Worm (Caenorhabditis elegans) whole organism, L2 larva: ENCODE results near the gene Y54G2A.16.

Experiments
- F13H6.1 ChIP-seq: sonication (generic microtip); optimal IDR thresholded peaks from 2 replicates; lab custom pipeline; 2016; ENCODE audit warnings: missing genetic modification characterization, missing compliant biosample characterization
- R02D3.7 ChIP-seq: fragments of 150-350 bp; optimal IDR thresholded peaks from 2 replicates; lab custom pipeline; 2014; ENCODE audit warnings: missing biosample characterization, missing genetic modification characterization
- Y55F3AM.14 ChIP-seq: fragments of 200-800 bp; sonication (Bioruptor generic); optimal IDR thresholded peaks from 2 replicates; lab custom pipeline; 2018; ENCODE audit warnings: mild to moderate bottlenecking, missing genetic modification characterization, missing compliant biosample characterization
- elt-1 ChIP-seq: fragments of 150-350 bp; optimal IDR thresholded peaks from 2 replicates; lab custom pipeline; 2014; ENCODE audit warnings: missing biosample characterization, missing genetic modification characterization
- lin-13 ChIP-seq: fragments of 150-350 bp; optimal IDR thresholded peaks from 2 replicates; lab custom pipeline; 2014; ENCODE audit warnings: missing biosample characterization, missing genetic modification reagents, missing genetic modification characterization
- nhr-25 ChIP-seq: fragments of 150-350 bp; sonication (generic microtip); optimal IDR thresholded peaks from 3 replicates; lab custom pipeline; 2014; ENCODE audit warnings: missing biosample characterization, missing genetic modification characterization
- peb-1 ChIP-seq: fragments of 150-350 bp; optimal IDR thresholded peaks from 2 replicates; lab custom pipeline; 2014; ENCODE audit warnings: missing biosample characterization, missing genetic modification characterization
- zag-1 ChIP-seq: fragments of 150-350 bp; optimal IDR thresholded peaks from 2 replicates; lab custom pipeline; 2014; ENCODE audit warnings: missing biosample characterization, missing genetic modification characterization

Y54G2A.16 gene

DNA sequence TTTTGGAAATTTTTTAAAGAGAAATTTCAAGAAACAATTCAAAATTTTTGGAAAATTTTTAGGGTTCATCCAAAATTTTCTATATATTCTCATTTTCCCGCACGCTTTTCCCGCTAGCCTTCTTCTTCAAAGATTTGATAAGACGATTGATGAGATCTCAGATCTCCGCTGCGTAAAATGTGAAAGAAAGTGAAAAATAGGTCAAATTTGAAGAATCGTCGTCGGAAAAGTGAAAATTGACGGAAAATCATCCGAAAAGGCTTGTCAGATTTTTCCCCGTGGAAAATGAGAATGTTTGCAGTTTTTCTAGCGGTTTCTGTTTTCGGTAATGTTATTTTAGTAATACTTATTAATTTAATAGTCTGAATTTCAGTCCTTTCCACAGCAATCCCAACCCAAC is 55.4 kb downstream of the Y54G2A.16 start, which contains the start of gene Y54G2A.76:
Y54G2A.76 (plus strand) TSS at position 203 of the 400 bp plus-strand sequence.
- TF ChIP-seq Y55F3AM.14 (GFP tag; lab: Kevin White, UChicago) = no peak
- TF ChIP-seq F13H6.1 (tag; lab: Kevin White, UChicago) = no peak
- TF ChIP-seq peb-1 = no peak
- TF ChIP-seq R02D3.7 = no peak
- TF ChIP-seq nhr-25 = no peak
- TF ChIP-seq lin-13 = no peak

DNA sequence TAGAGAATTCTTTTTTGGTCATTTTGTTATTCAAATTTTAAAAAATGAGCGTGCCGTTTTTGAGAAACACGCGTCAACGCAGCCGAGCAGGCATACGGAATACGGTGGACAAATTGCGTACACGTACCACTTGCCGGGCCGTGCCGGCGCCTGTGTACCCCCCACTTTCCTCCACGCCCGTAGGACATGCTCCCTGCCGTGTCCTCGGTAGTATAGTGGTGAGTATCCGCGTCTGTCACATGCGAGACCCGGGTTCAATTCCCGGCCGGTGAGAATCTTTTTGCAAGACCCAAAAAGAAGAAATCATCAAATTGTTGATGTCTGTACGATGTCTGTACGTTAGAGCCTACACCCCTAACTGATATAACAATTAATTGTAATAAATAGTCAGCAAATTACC is 56.5 kb downstream of the Y54G2A.16 start:
- TF ChIP-seq elt-1 (tag; lab: Kevin White, UChicago) (no peak), F13H6.1 (tag; lab: Kevin White, UChicago) (no peak), zag-1 (tag; lab: Kevin White, UChicago) (no peak)
